Fruit fly (Drosophila melanogaster) whole organism, embryonic: ENCODE results near the gene frtz.
A peak's percentile ranks its signal among the peaks of the same experiment; 100 is the strongest.

ENCODE experiments used
- Atf3 ChIP-seq: fragments of 200-800 bp; sonication (Bioruptor generic); optimal IDR thresholded peaks from 3 replicates; lab custom pipeline; 2016; ENCODE audit warnings: missing biosample characterization, missing genetic modification characterization
- B-H2 ChIP-seq: fragments of 200-800 bp; sonication (Bioruptor generic); optimal IDR thresholded peaks from 2 replicates; lab custom pipeline; 2018; ENCODE audit warnings: missing biosample characterization, mild to moderate bottlenecking, missing genetic modification characterization
- Bdp1 ChIP-seq: fragments of 200-800 bp; sonication (Bioruptor generic); optimal IDR thresholded peaks from 3 replicates; lab custom pipeline; 2016; ENCODE audit warnings: missing biosample characterization, missing genetic modification characterization
- CG12299 ChIP-seq: fragments of 200-800 bp; sonication (Bioruptor generic); optimal IDR thresholded peaks from 2 replicates; lab custom pipeline; 2018; ENCODE audit warnings: missing biosample characterization, mild to moderate bottlenecking, missing genetic modification characterization
- CG18599 ChIP-seq: fragments of 200-800 bp; sonication (Bioruptor generic); optimal IDR thresholded peaks from 3 replicates; lab custom pipeline; 2017; ENCODE audit warnings: missing biosample characterization, missing genetic modification characterization, mild to moderate bottlenecking, moderate library complexity, missing genetic modification reagents
- CG2120 ChIP-seq: fragments of 200-800 bp; sonication (Bioruptor generic); optimal IDR thresholded peaks from 3 replicates; lab custom pipeline; 2016; ENCODE audit warnings: missing biosample characterization, missing genetic modification characterization
- CG2202 ChIP-seq: fragments of 200-800 bp; sonication (Bioruptor generic); optimal IDR thresholded peaks from 2 replicates; lab custom pipeline; 2018; ENCODE audit warnings: missing biosample characterization, mild to moderate bottlenecking, missing genetic modification characterization
- CG2678 ChIP-seq: fragments of 200-800 bp; sonication (Bioruptor generic); optimal IDR thresholded peaks from 3 replicates; lab custom pipeline; 2019; ENCODE audit warnings: missing biosample characterization, mild to moderate bottlenecking, missing genetic modification characterization, moderate library complexity
- CG31224 ChIP-seq: fragments of 200-800 bp; sonication (Bioruptor generic); IDR thresholded peaks from 2 replicates; pipeline ENCODE4 v1.3.6; 2022; ENCODE audit warnings: missing biosample characterization, missing genetic modification characterization
- CG33213 ChIP-seq: fragments of 200-800 bp; sonication (Bioruptor generic); optimal IDR thresholded peaks from 3 replicates; lab custom pipeline; 2016; ENCODE audit warnings: missing biosample characterization, missing genetic modification characterization
- CG4854 ChIP-seq: fragments of 200-800 bp; sonication (Bioruptor generic); optimal IDR thresholded peaks from 2 replicates; lab custom pipeline; 2016; ENCODE audit warnings: missing biosample characterization, missing genetic modification characterization, inconsistent platforms
- CG5245 ChIP-seq: fragments of 200-800 bp; sonication (Bioruptor generic); optimal IDR thresholded peaks from 3 replicates; lab custom pipeline; 2016; ENCODE audit warnings: missing biosample characterization, missing genetic modification characterization
- CG6689 ChIP-seq: fragments of 200-800 bp; sonication (Bioruptor generic); IDR thresholded peaks from 2 replicates; pipeline ENCODE4 v1.3.6; 2022; ENCODE audit warnings: missing biosample characterization, missing genetic modification characterization
- CG7786 ChIP-seq: fragments of 200-800 bp; sonication (Bioruptor generic); optimal IDR thresholded peaks from 2 replicates; lab custom pipeline; 2016; ENCODE audit warnings: missing biosample characterization, missing genetic modification characterization
- CG8388 ChIP-seq: fragments of 200-800 bp; sonication (Bioruptor generic); optimal IDR thresholded peaks from 2 replicates; lab custom pipeline; 2019; ENCODE audit warnings: missing biosample characterization, mild to moderate bottlenecking, missing genetic modification characterization, moderate library complexity
- Fer3 ChIP-seq: fragments of 200-800 bp; sonication (Bioruptor generic); optimal IDR thresholded peaks from 2 replicates; lab custom pipeline; 2018; ENCODE audit warnings: missing biosample characterization, mild to moderate bottlenecking, missing genetic modification characterization, moderate library complexity
- Gsc ChIP-seq: fragments of 200-800 bp; sonication (Bioruptor generic); IDR thresholded peaks from 2 replicates; pipeline ENCODE4 v1.3.6; 2022; ENCODE audit warnings: missing biosample characterization, missing genetic modification characterization
- H15 ChIP-seq: fragments of 200-800 bp; sonication (Bioruptor generic); IDR thresholded peaks from 3 replicates; pipeline ENCODE4 v1.3.6; 2022; ENCODE audit warnings: missing biosample characterization, missing genetic modification characterization
- HHEX ChIP-seq: fragments of 200-800 bp; sonication (Bioruptor generic); optimal IDR thresholded peaks from 3 replicates; lab custom pipeline; 2017; ENCODE audit warnings: missing biosample characterization, mild to moderate bottlenecking, missing genetic modification characterization, missing genetic modification reagents
- Lim3 ChIP-seq: fragments of 200-800 bp; sonication (Bioruptor generic); IDR thresholded peaks from 2 replicates; pipeline ENCODE4 v1.3.6; 2022; ENCODE audit warnings: missing biosample characterization, missing genetic modification characterization
- MESR4 ChIP-seq: fragments of 200-800 bp; sonication (Bioruptor generic); optimal IDR thresholded peaks from 2 replicates; lab custom pipeline; 2018; ENCODE audit warnings: missing biosample characterization, mild to moderate bottlenecking, missing genetic modification characterization, moderate library complexity
- Max ChIP-seq: fragments of 200-800 bp; sonication (Bioruptor generic); optimal IDR thresholded peaks from 2 replicates; lab custom pipeline; 2016; ENCODE audit warnings: missing biosample characterization, mild to moderate bottlenecking, missing genetic modification characterization
- NFAT ChIP-seq: fragments of 200-800 bp; sonication (Bioruptor generic); IDR thresholded peaks from 2 replicates; pipeline ENCODE4 v1.3.6; 2022; ENCODE audit warnings: missing biosample characterization, missing genetic modification characterization
- Nf-YB ChIP-seq: fragments of 200-800 bp; sonication (Bioruptor generic); optimal IDR thresholded peaks from 3 replicates; lab custom pipeline; 2019; ENCODE audit warnings: missing biosample characterization, mild to moderate bottlenecking, missing genetic modification characterization, moderate library complexity
- Sin3A ChIP-seq: fragments of >200 bp; optimal IDR thresholded peaks from 2 replicates; lab custom pipeline; 2018
- Sox102F ChIP-seq: fragments of 200-800 bp; sonication (Bioruptor generic); optimal IDR thresholded peaks from 2 replicates; lab custom pipeline; 2018; ENCODE audit warnings: missing biosample characterization, mild to moderate bottlenecking, missing genetic modification characterization, moderate library complexity
- Stat92E ChIP-seq, 3 experiments: fragments of >200 bp in 2 of 3; fragments of 200-800 bp in 1 of 3; sonication (Bioruptor generic) in 1 of 3; optimal IDR thresholded peaks; 2 replicates each; lab custom pipeline; 2017 to 2019; ENCODE audit warnings: missing biosample characterization in 3 of 3, missing genetic modification characterization in 3 of 3, mild to moderate bottlenecking in 1 of 3, moderate library complexity in 1 of 3
- Xrp1 ChIP-seq: fragments of 200-800 bp; sonication (Bioruptor generic); IDR thresholded peaks from 2 replicates; pipeline ENCODE4 v1.3.6; 2022; ENCODE audit warnings: missing biosample characterization, missing genetic modification characterization
- aop ChIP-seq: fragments of 200-800 bp; sonication (Bioruptor generic); IDR thresholded peaks from 2 replicates; pipeline ENCODE4 v1.3.6; 2022; ENCODE audit warnings: missing biosample characterization, missing genetic modification characterization
- ara ChIP-seq: fragments of 200-800 bp; sonication (Bioruptor generic); IDR thresholded peaks from 2 replicates; pipeline ENCODE4 v1.3.6; 2022; ENCODE audit warnings: missing biosample characterization, missing genetic modification characterization
- ato ChIP-seq: fragments of 200-800 bp; sonication (Bioruptor generic); IDR thresholded peaks from 2 replicates; pipeline ENCODE4 v1.3.6; 2022; ENCODE audit warnings: missing biosample characterization, missing genetic modification characterization; ENCODE audit not compliant: partially characterized antibody
- cato ChIP-seq: fragments of 200-800 bp; sonication (Bioruptor generic); optimal IDR thresholded peaks from 2 replicates; lab custom pipeline; 2016; ENCODE audit warnings: missing biosample characterization, missing genetic modification characterization, borderline replicate concordance
- caup ChIP-seq: fragments of 200-800 bp; sonication (Bioruptor generic); optimal IDR thresholded peaks from 3 replicates; lab custom pipeline; 2017; ENCODE audit warnings: missing biosample characterization, mild to moderate bottlenecking, missing genetic modification characterization, moderate library complexity; ENCODE audit not compliant: severe bottlenecking
- cg ChIP-seq: fragments of 200-800 bp; sonication (Bioruptor generic); optimal IDR thresholded peaks from 3 replicates; lab custom pipeline; 2019; ENCODE audit warnings: missing biosample characterization, mild to moderate bottlenecking, missing genetic modification characterization, moderate library complexity
- croc ChIP-seq: fragments of 200-800 bp; sonication (Bioruptor generic); conservative IDR thresholded peaks from 3 replicates; pipeline ENCODE4 v1.3.6; 2022; ENCODE audit warnings: missing biosample characterization, missing genetic modification characterization
- dati ChIP-seq: fragments of 200-800 bp; sonication (Bioruptor generic); IDR thresholded peaks from 2 replicates; pipeline ENCODE4 v1.3.6; 2022; ENCODE audit warnings: missing biosample characterization, missing genetic modification characterization
- disco-r ChIP-seq: fragments of 200-800 bp; sonication (Bioruptor generic); optimal IDR thresholded peaks from 2 replicates; lab custom pipeline; 2016; ENCODE audit warnings: missing biosample characterization, missing genetic modification characterization
- dm ChIP-seq: fragments of 200-800 bp; sonication (Bioruptor generic); optimal IDR thresholded peaks from 3 replicates; lab custom pipeline; 2016; ENCODE audit warnings: missing biosample characterization, missing genetic modification characterization
- fd3F ChIP-seq: fragments of 200-800 bp; sonication (Bioruptor generic); optimal IDR thresholded peaks from 2 replicates; lab custom pipeline; 2018; ENCODE audit warnings: missing biosample characterization, mild to moderate bottlenecking, missing genetic modification characterization, moderate library complexity
- fd64A ChIP-seq: fragments of 200-800 bp; sonication (Bioruptor generic); optimal IDR thresholded peaks from 3 replicates; lab custom pipeline; 2018; ENCODE audit warnings: missing biosample characterization, mild to moderate bottlenecking, missing genetic modification characterization
- gsb ChIP-seq: fragments of 200-800 bp; sonication (Bioruptor generic); IDR thresholded peaks from 2 replicates; pipeline ENCODE4 v1.3.6; 2022; ENCODE audit warnings: missing biosample characterization, missing genetic modification characterization
- gt ChIP-seq: fragments of 200-800 bp; sonication (Bioruptor generic); IDR thresholded peaks from 2 replicates; pipeline ENCODE4 v1.3.6; 2022; ENCODE audit warnings: missing biosample characterization, missing genetic modification characterization
- kay ChIP-seq: fragments of 200-800 bp; sonication (Bioruptor generic); optimal IDR thresholded peaks from 2 replicates; lab custom pipeline; 2016; ENCODE audit warnings: missing biosample characterization, missing genetic modification characterization
- lmd ChIP-seq: fragments of 200-800 bp; sonication (Bioruptor generic); IDR thresholded peaks from 2 replicates; pipeline ENCODE4 v1.3.6; 2022; ENCODE audit warnings: missing biosample characterization, missing genetic modification characterization
- mirr ChIP-seq: fragments of 200-800 bp; sonication (Bioruptor generic); optimal IDR thresholded peaks from 3 replicates; lab custom pipeline; 2018; ENCODE audit warnings: missing biosample characterization, mild to moderate bottlenecking, missing genetic modification characterization
- pb ChIP-seq: fragments of 200-800 bp; sonication (Bioruptor generic); optimal IDR thresholded peaks from 3 replicates; lab custom pipeline; 2016; ENCODE audit warnings: missing biosample characterization, missing genetic modification characterization
- phol ChIP-seq: fragments of 200-800 bp; sonication (Bioruptor generic); optimal IDR thresholded peaks from 3 replicates; lab custom pipeline; 2018; ENCODE audit warnings: missing biosample characterization, mild to moderate bottlenecking, missing genetic modification characterization, moderate library complexity
- pita ChIP-seq: fragments of 200-800 bp; sonication (Bioruptor generic); optimal IDR thresholded peaks from 2 replicates; lab custom pipeline; 2017; ENCODE audit warnings: missing biosample characterization, mild to moderate bottlenecking, missing genetic modification characterization
- pros ChIP-seq: fragments of 200-800 bp; sonication (Bioruptor generic); optimal IDR thresholded peaks from 3 replicates; lab custom pipeline; 2019; ENCODE audit warnings: missing biosample characterization, mild to moderate bottlenecking, missing genetic modification characterization, moderate library complexity
- repo ChIP-seq: fragments of 200-800 bp; sonication (Bioruptor generic); optimal IDR thresholded peaks from 2 replicates; lab custom pipeline; 2016; ENCODE audit warnings: missing biosample characterization, missing genetic modification characterization
- schlank ChIP-seq: fragments of 200-800 bp; sonication (Bioruptor generic); optimal IDR thresholded peaks from 2 replicates; lab custom pipeline; 2018; ENCODE audit warnings: missing biosample characterization, mild to moderate bottlenecking, missing genetic modification characterization
- tna ChIP-seq: fragments of 200-800 bp; sonication (Bioruptor generic); IDR thresholded peaks from 2 replicates; pipeline ENCODE4 v1.3.6; 2022; ENCODE audit warnings: missing biosample characterization, missing genetic modification characterization; ENCODE audit not compliant: partially characterized antibody

The frtz gene

dm6 chr2L:1710224-1710623 lies 5.4 kb downstream of the frtz start, which contains the start of the genes CG17660 and mRpL48 (continued):
- TF ChIP-seq CG12299 (tag; lab: Kevin White, UChicago) (no peak), CG33213 (GFP tag; lab: Kevin White, UChicago) (peak; percentile 33), CG6689 (GFP tag; lab: Robert Waterston, UW) (no peak), NFAT (GFP tag; lab: Robert Waterston, UW) (no peak), pros (GFP tag; lab: Kevin White, UChicago) (no peak), kay (no peak), Stat92E (GFP tag; optimal IDR thresholded peaks at IDR 0.05; lab: Kevin White, UChicago) (no peak), fd64A (GFP tag; lab: Kevin White, UChicago) (no peak), CG2678 (tag; lab: Kevin White, UChicago) (no peak), Bdp1 (GFP tag; lab: Kevin White, UChicago) (no peak), Nf-YB (GFP tag; lab: Kevin White, UChicago) (no peak), Fer3 (tag; lab: Kevin White, UChicago) (no peak), CG5245 (GFP tag; lab: Kevin White, UChicago) (no peak), caup (peak; percentile 22), dm (GFP tag; lab: Kevin White, UChicago) (peak; percentile 41), mirr (GFP tag; lab: Kevin White, UChicago) (peak; percentile 43), croc (GFP tag; lab: Robert Waterston, UW) (no peak), phol (tag; lab: Kevin White, UChicago) (peak; percentile 25), Sin3A (peak; percentile 65), CG18599 (GFP tag; lab: Kevin White, UChicago) (no peak), cg (GFP tag; lab: Kevin White, UChicago) (no peak), schlank (no peak), ara (GFP tag; lab: Robert Waterston, UW) (no peak), Lim3 (GFP tag; lab: Robert Waterston, UW) (no peak), cato (GFP tag; lab: Kevin White, UChicago) (no peak), gsb (GFP tag; lab: Robert Waterston, UW) (no peak), Xrp1 (GFP tag; lab: Robert Waterston, UW) (no peak), fd3F (no peak), B-H2 (GFP tag; lab: Kevin White, UChicago) (peak; percentile 39), repo (GFP tag; lab: Kevin White, UChicago) (no peak), MESR4 (GFP tag; lab: Kevin White, UChicago) (peak; percentile 90), Gsc (GFP tag; lab: Robert Waterston, UW) (no peak), HHEX (GFP tag; lab: Kevin White, UChicago) (no peak), pb (no peak), Sox102F (GFP tag; lab: Kevin White, UChicago) (no peak), pita (no peak), CG2120 (peak; percentile 42), tna (GFP tag; lab: Robert Waterston, UW) (peak; percentile 56), ato (peak; percentile 89), H15 (GFP tag; lab: Robert Waterston, UW) (no peak), CG8388 (GFP tag; lab: Kevin White, UChicago) (no peak), Atf3 (no peak), lmd (GFP tag; lab: Robert Waterston, UW) (no peak), disco-r (GFP tag; lab: Kevin White, UChicago) (peak; percentile 7), Max (peak; percentile 35), aop (no peak), gt (no peak), CG2202 (tag; lab: Kevin White, UChicago) (no peak), CG7786 (GFP tag; lab: Kevin White, UChicago) (no peak), CG31224 (GFP tag; lab: Robert Waterston, UW) (no peak), CG4854 (GFP tag; lab: Kevin White, UChicago) (no peak), dati (GFP tag; lab: Robert Waterston, UW) (no peak)
